Worm (Caenorhabditis elegans): ENCODE results near the gene C45B11.5.

Gene C45B11.5

DNA sequence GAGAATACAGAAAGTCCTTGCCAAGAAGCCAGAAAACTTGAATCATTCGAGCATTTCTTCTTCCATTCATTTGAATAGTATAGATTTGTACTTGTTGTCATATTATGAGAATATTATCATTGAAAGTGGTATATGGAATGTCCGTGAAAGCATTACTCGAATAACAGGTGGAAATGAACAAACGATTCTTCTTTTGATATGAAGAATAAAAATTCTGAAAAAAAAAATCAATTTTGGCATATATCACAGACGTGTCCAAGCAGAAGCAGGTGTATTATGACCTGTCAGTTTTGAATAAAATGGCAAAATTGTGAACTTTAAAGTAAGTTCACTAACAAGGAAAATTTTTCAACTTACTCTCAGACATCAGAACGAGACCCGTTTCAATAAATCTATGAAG is 15.4 kb downstream of the C45B11.5 start, which contains the start of gene srh-75:
Gene srh-75, minus strand, starts transcription at position 101 of the 400 bp plus-strand sequence.
- no peak for TF ChIP-seq ztf-29 (GFP tag; IDR thresholded peaks at IDR 0.05)
- TF ChIP-seq med-1 (GFP tag; optimal IDR thresholded peaks at IDR 0.05; ENCODE audit: insufficient read depth), result no peak
- no peak for TF ChIP-seq klf-2 (GFP tag; conservative IDR thresholded peaks at IDR 0.05)
- TF ChIP-seq T22C8.4 (GFP tag; IDR thresholded peaks at IDR 0.05), result no peak
- TF ChIP-seq ref-1 (GFP tag; conservative IDR thresholded peaks at IDR 0.05), result no peak
- TF ChIP-seq flt-1 (GFP tag; IDR thresholded peaks at IDR 0.05), result no peak
- TF ChIP-seq ztf-23 (GFP tag; IDR thresholded peaks at IDR 0.05), result no peak
- no peak for TF ChIP-seq cog-1 (tag; optimal IDR thresholded peaks at IDR 0.05)
- no peak for TF ChIP-seq tab-1 (GFP tag; IDR thresholded peaks at IDR 0.05)

DNA sequence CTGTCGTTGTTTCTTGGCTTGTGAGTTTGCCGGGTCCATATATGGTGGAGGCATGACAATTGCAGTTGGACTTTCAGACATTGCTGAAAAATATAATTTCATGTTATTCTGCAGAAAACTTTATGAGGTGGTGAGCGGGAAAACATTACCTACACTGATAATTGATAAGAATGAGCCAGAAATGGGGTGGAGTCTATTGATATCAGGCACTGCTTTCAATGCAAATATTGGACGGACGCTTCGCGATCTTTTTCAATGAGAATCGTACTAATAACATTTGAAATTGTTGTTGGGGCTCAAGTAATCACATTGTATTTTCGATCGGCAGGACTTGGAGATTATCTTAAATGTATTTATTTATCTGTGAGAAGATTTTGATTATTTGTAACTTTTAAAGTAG is 17.6 kb downstream of the C45B11.5 start, which contains the start of gene T04C12.1:
Gene T04C12.1, minus strand, starts transcription at position 90 of the 400 bp plus-strand sequence.
- TF ChIP-seq ref-1 (GFP tag; conservative IDR thresholded peaks at IDR 0.05) (no peak), cog-1 (tag; optimal IDR thresholded peaks at IDR 0.05) (no peak), T22C8.4 (GFP tag; IDR thresholded peaks at IDR 0.05) (no peak), ztf-29 (GFP tag; IDR thresholded peaks at IDR 0.05) (no peak), klf-2 (GFP tag; conservative IDR thresholded peaks at IDR 0.05) (no peak), med-1 (GFP tag; optimal IDR thresholded peaks at IDR 0.05; ENCODE audit: insufficient read depth) (no peak), flt-1 (GFP tag; IDR thresholded peaks at IDR 0.05) (no peak), tab-1 (GFP tag; IDR thresholded peaks at IDR 0.05) (no peak), ztf-23 (GFP tag; IDR thresholded peaks at IDR 0.05) (no peak)

DNA sequence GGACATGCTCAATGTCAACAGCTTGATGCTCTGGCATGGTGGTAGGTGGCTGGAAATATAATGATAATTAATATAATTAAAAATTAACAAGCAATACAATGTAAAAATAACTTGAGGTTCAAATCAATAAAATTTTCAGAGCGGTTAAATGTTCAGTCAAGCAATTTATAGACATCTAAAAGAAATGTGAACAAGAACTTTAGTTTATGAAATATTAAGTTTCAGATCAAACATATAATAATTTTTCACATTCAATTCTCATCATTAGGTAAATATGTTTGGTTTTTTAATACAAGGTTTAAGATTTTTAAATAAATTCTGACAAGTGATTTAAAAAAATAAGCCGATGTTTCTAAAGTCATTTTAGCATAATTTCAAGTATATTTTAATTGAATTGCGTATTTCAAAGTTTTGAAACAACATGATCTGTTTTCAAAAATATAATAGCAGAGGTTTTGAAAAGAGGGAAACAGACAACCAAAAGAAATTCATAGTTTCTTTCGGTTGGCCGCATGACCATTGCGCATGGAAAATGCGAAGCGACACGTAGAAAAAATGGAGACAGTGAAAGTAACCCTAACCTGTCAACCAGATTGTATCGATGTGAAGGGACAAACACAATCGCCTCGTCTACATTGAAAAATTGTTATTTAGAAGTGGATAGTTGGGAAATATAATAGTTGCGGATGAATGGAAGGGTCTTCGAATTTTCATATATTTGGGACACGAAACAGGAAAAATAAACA is 18.8 kb downstream of the C45B11.5 start, which contains the start of gene T04C12.11:
Gene T04C12.11, minus strand, starts transcription at position 51 of the 746 bp plus-strand sequence.
- TF ChIP-seq tab-1 (GFP tag; IDR thresholded peaks at IDR 0.05) (no peak), cog-1 (tag; optimal IDR thresholded peaks at IDR 0.05) (no peak), ztf-23 (GFP tag; IDR thresholded peaks at IDR 0.05) (no peak), ref-1 (GFP tag; conservative IDR thresholded peaks at IDR 0.05) (no peak), flt-1 (GFP tag; IDR thresholded peaks at IDR 0.05) (no peak), T22C8.4 (GFP tag; IDR thresholded peaks at IDR 0.05) (no peak), med-1 (GFP tag; optimal IDR thresholded peaks at IDR 0.05; ENCODE audit: insufficient read depth) (no peak), klf-2 (GFP tag; conservative IDR thresholded peaks at IDR 0.05) (no peak), ztf-29 (GFP tag; IDR thresholded peaks at IDR 0.05) (no peak)

DNA sequence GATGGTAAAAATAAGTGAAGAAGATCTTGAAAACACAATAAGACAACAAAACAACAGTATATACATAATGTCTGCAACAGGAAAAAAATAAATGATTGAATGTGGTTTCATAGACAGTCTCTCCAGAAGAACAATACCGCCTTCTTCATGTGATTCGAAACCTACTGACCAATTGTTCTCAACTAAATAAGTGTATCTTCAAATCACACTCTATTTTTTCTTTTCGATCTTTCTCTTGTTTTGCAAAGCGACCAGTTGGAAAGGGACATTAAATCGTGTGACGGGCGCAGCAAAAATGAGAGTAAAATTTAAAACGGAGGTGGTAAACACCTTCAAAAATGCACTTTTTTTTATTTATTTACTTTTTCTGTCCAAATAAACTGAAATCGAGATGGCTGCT is 20.3 kb downstream of the C45B11.5 start:
- no peak for TF ChIP-seq ztf-23 (GFP tag; IDR thresholded peaks at IDR 0.05)
- TF ChIP-seq ref-1 (GFP tag; conservative IDR thresholded peaks at IDR 0.05), result no peak
- no peak for TF ChIP-seq cog-1 (tag; optimal IDR thresholded peaks at IDR 0.05)
- TF ChIP-seq ztf-29 (GFP tag; IDR thresholded peaks at IDR 0.05), result no peak
- TF ChIP-seq med-1 (GFP tag; optimal IDR thresholded peaks at IDR 0.05; ENCODE audit: insufficient read depth), result no peak
- no peak for TF ChIP-seq flt-1 (GFP tag; IDR thresholded peaks at IDR 0.05)
- TF ChIP-seq T22C8.4 (GFP tag; IDR thresholded peaks at IDR 0.05), result no peak
- no peak for TF ChIP-seq tab-1 (GFP tag; IDR thresholded peaks at IDR 0.05)
- no peak for TF ChIP-seq klf-2 (GFP tag; conservative IDR thresholded peaks at IDR 0.05)

DNA sequence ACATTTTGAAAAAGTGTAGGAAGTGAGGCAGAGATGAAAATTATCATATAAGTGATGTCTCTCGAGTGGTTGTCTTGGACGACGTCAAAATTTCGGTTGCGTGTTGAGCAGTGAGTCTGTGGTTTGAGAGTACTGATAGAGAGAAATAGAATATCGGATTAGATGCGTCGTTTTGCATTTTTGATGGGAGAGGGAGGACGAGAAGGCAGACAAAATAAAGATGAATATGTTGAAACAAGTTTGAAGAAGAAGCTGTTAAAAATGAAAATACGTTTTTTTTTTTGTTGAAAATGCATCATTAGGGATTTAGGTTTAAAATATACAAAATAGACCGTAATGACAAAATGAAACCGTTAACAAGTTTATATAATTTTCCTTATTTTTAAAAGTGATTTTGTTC is 21.5 kb downstream of the C45B11.5 start, which contains the start of gene T04C12.9:
Gene T04C12.9, minus strand, starts transcription at position 101 of the 400 bp plus-strand sequence.
- TF ChIP-seq klf-2 (GFP tag; conservative IDR thresholded peaks at IDR 0.05) (no peak), flt-1 (GFP tag; IDR thresholded peaks at IDR 0.05) (no peak), med-1 (GFP tag; optimal IDR thresholded peaks at IDR 0.05; ENCODE audit: insufficient read depth) (no peak)

DNA sequence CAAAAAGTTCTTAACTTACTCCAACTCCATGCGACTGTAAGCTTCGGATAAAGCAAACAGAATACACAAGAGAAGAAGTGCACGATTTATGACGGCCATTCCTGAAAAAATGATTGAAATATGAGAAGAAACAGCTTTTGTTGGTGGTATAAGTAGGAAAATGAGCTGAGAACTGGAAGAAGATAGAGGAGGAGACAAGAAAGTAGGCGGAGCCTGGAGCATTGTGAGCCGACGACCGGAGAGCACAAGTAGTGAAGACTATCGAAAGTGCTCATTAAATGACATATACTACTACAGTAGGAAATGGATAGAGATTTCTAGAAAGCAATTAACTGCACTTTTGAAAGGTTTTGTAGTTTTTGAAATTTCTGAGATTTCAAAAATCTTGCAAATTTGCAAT is 23.9 kb downstream of the C45B11.5 start, which contains the start of gene nlp-80:
Gene nlp-80, minus strand, starts transcription at position 101 of the 400 bp plus-strand sequence.
- TF ChIP-seq klf-2 (GFP tag; conservative IDR thresholded peaks at IDR 0.05) (no peak), ztf-29 (GFP tag; IDR thresholded peaks at IDR 0.05) (no peak), ref-1 (GFP tag; conservative IDR thresholded peaks at IDR 0.05) (no peak), tab-1 (GFP tag; IDR thresholded peaks at IDR 0.05) (no peak), T22C8.4 (GFP tag; IDR thresholded peaks at IDR 0.05) (no peak), med-1 (GFP tag; optimal IDR thresholded peaks at IDR 0.05; ENCODE audit: insufficient read depth) (no peak), flt-1 (GFP tag; IDR thresholded peaks at IDR 0.05) (no peak), cog-1 (tag; optimal IDR thresholded peaks at IDR 0.05) (no peak), ztf-23 (GFP tag; IDR thresholded peaks at IDR 0.05) (no peak)

DNA sequence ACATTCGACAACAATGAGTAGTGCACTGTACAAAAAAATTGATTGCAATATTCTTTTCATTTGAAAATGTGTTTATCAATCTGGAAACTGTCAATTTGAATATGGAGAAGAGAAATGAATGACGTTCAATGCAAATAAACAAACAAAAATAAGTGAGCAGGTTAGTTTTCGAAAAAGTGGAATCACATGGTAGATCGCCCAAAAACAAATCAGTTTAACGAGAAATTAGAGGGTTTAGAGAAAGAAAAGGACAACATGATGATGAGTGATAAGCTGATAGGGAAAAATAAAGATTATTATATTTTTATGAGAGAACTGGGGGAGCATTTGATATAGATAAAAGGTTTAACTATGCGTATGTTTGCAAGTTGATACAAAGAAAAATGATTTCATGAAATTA is 27.7 kb downstream of the C45B11.5 start, which contains the start of gene T04C12.8:
Gene T04C12.8, minus strand, starts transcription at position 82 of the 400 bp plus-strand sequence.
- TF ChIP-seq ztf-29 (GFP tag; IDR thresholded peaks at IDR 0.05), result no peak
- no peak for TF ChIP-seq klf-2 (GFP tag; conservative IDR thresholded peaks at IDR 0.05)
- TF ChIP-seq med-1 (GFP tag; optimal IDR thresholded peaks at IDR 0.05; ENCODE audit: insufficient read depth), result no peak
- no peak for TF ChIP-seq flt-1 (GFP tag; IDR thresholded peaks at IDR 0.05)
- TF ChIP-seq T22C8.4 (GFP tag; IDR thresholded peaks at IDR 0.05), result no peak
- no peak for TF ChIP-seq cog-1 (tag; optimal IDR thresholded peaks at IDR 0.05)
- no peak for TF ChIP-seq ref-1 (GFP tag; conservative IDR thresholded peaks at IDR 0.05)
- TF ChIP-seq ztf-23 (GFP tag; IDR thresholded peaks at IDR 0.05), result no peak
- TF ChIP-seq tab-1 (GFP tag; IDR thresholded peaks at IDR 0.05), result no peak

DNA sequence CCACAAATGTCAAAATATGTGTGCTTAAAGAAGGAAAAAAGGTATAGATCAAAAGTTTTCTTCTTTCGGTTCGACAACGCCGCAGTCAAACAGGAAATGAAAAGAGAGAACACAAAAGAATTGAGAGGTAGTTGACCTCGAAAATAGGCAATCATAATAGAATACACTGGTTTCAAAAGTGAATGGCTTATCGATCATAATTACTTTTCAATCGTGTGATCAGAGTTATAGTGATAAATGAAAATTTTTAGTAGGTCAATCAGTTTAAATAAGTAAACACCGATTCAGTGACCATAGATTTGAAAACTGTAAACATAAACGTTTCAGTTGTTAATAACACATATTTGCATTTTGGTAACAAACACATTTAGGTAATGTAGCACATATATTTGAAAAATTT is 28.8 kb downstream of the C45B11.5 start:
- TF ChIP-seq flt-1 (GFP tag; IDR thresholded peaks at IDR 0.05) (no peak), T22C8.4 (GFP tag; IDR thresholded peaks at IDR 0.05) (no peak), ztf-23 (GFP tag; IDR thresholded peaks at IDR 0.05) (no peak), ztf-29 (GFP tag; IDR thresholded peaks at IDR 0.05) (no peak), klf-2 (GFP tag; conservative IDR thresholded peaks at IDR 0.05) (no peak), ref-1 (GFP tag; conservative IDR thresholded peaks at IDR 0.05) (no peak), cog-1 (tag; optimal IDR thresholded peaks at IDR 0.05) (no peak), tab-1 (GFP tag; IDR thresholded peaks at IDR 0.05) (no peak), med-1 (GFP tag; optimal IDR thresholded peaks at IDR 0.05; ENCODE audit: insufficient read depth) (no peak)

DNA sequence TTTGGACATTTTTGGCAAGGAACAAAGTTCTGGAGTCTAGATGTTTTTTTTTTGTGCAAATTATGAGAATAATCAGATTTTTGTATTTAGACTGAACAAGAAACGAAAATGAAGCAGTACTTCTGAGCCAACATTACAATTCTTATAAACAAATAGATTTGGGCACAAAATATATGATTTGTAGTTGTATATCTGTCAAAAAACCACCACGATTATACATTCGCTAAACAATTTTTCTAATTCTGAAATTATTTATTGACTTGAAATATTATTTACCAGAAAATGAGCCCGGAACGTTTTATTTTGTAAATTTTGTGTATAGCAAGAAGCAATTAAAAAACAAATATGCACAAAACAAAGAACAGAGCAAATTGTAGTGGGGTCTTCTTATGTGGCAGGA is 29.9 kb downstream of the C45B11.5 start:
- TF ChIP-seq ref-1 (GFP tag; conservative IDR thresholded peaks at IDR 0.05) (no peak), flt-1 (GFP tag; IDR thresholded peaks at IDR 0.05) (no peak), T22C8.4 (GFP tag; IDR thresholded peaks at IDR 0.05) (no peak), cog-1 (tag; optimal IDR thresholded peaks at IDR 0.05) (no peak), klf-2 (GFP tag; conservative IDR thresholded peaks at IDR 0.05) (no peak), tab-1 (GFP tag; IDR thresholded peaks at IDR 0.05) (no peak), ztf-29 (GFP tag; IDR thresholded peaks at IDR 0.05) (no peak), med-1 (GFP tag; optimal IDR thresholded peaks at IDR 0.05; ENCODE audit: insufficient read depth) (no peak), ztf-23 (GFP tag; IDR thresholded peaks at IDR 0.05) (no peak)
